Fruit fly (Drosophila melanogaster) whole organism, embryonic: ENCODE measurements around the gene Ada1-1.

ENCODE experiments used
- CG1024 ChIP-seq: fragments of 200-800 bp; sonication (Bioruptor generic); IDR thresholded peaks from 2 replicates; pipeline ENCODE4 v1.3.6; 2022; ENCODE audit warnings: missing biosample characterization, missing genetic modification characterization
- CG10274 ChIP-seq: fragments of 200-800 bp; sonication (Bioruptor generic); optimal IDR thresholded peaks from 3 replicates; lab custom pipeline; 2017; ENCODE audit warnings: missing biosample characterization, mild to moderate bottlenecking, missing genetic modification characterization
- CG10366 ChIP-seq: fragments of 200-800 bp; sonication (Bioruptor generic); IDR thresholded peaks from 2 replicates; pipeline ENCODE4 v1.3.6; 2022; ENCODE audit warnings: missing biosample characterization, missing genetic modification characterization
- CG10543 ChIP-seq: fragments of 200-800 bp; sonication (Bioruptor generic); optimal IDR thresholded peaks from 3 replicates; lab custom pipeline; 2017; ENCODE audit warnings: missing biosample characterization, mild to moderate bottlenecking, missing genetic modification characterization, moderate library complexity
- CG11085 ChIP-seq: fragments of 200-800 bp; sonication (Bioruptor generic); IDR thresholded peaks from 2 replicates; pipeline ENCODE4 v1.3.6; 2022; ENCODE audit warnings: missing biosample characterization, missing genetic modification characterization
- CG11398 ChIP-seq: fragments of 200-800 bp; sonication (Bioruptor generic); optimal IDR thresholded peaks from 2 replicates; lab custom pipeline; 2016; ENCODE audit warnings: missing biosample characterization, missing genetic modification characterization
- CG12155 ChIP-seq: fragments of 200-800 bp; sonication (Bioruptor generic); optimal IDR thresholded peaks from 3 replicates; lab custom pipeline; 2016; ENCODE audit warnings: missing biosample characterization, missing genetic modification characterization
- CG14050 ChIP-seq: fragments of 200-800 bp; sonication (Bioruptor generic); IDR thresholded peaks from 3 replicates; pipeline ENCODE4 v1.3.6; 2022; ENCODE audit warnings: missing biosample characterization, missing genetic modification characterization
- CG14710 ChIP-seq: fragments of 200-800 bp; sonication (Bioruptor generic); optimal IDR thresholded peaks from 3 replicates; lab custom pipeline; 2019; ENCODE audit warnings: missing biosample characterization, mild to moderate bottlenecking, missing genetic modification characterization, moderate library complexity
- CG15073 ChIP-seq: fragments of 200-800 bp; sonication (Bioruptor generic); optimal IDR thresholded peaks from 2 replicates; lab custom pipeline; 2016; ENCODE audit warnings: missing biosample characterization, missing genetic modification characterization
- CG1647 ChIP-seq: fragments of 200-800 bp; sonication (Bioruptor generic); optimal IDR thresholded peaks from 3 replicates; lab custom pipeline; 2016; ENCODE audit warnings: missing biosample characterization, missing genetic modification characterization
- CG17359 ChIP-seq: fragments of 200-800 bp; sonication (Bioruptor generic); optimal IDR thresholded peaks from 3 replicates; lab custom pipeline; 2018; ENCODE audit warnings: missing biosample characterization, mild to moderate bottlenecking, missing genetic modification characterization, moderate library complexity
- CG18476 ChIP-seq: fragments of 200-800 bp; sonication (Bioruptor generic); optimal IDR thresholded peaks from 2 replicates; lab custom pipeline; 2016; ENCODE audit warnings: missing biosample characterization, mild to moderate bottlenecking, missing genetic modification characterization
- CG30403 ChIP-seq: fragments of 200-800 bp; sonication (Bioruptor generic); optimal IDR thresholded peaks from 3 replicates; lab custom pipeline; 2016; ENCODE audit warnings: missing biosample characterization, missing genetic modification characterization
- CG3163 ChIP-seq: fragments of 200-800 bp; sonication (Bioruptor generic); optimal IDR thresholded peaks from 3 replicates; lab custom pipeline; 2016; ENCODE audit warnings: missing biosample characterization, missing genetic modification characterization
- CG32767 ChIP-seq: fragments of 200-800 bp; sonication (Bioruptor generic); IDR thresholded peaks from 2 replicates; pipeline ENCODE4 v1.3.6; 2022; ENCODE audit warnings: missing biosample characterization, missing genetic modification characterization
- CG3281 ChIP-seq: fragments of 200-800 bp; sonication (Bioruptor generic); optimal IDR thresholded peaks from 3 replicates; lab custom pipeline; 2017; ENCODE audit warnings: missing biosample characterization, mild to moderate bottlenecking, missing genetic modification characterization
- CG34224 ChIP-seq: fragments of 200-800 bp; sonication (Bioruptor generic); IDR thresholded peaks from 3 replicates; pipeline ENCODE4 v1.3.6; 2022; ENCODE audit warnings: missing biosample characterization, missing genetic modification characterization; ENCODE audit not compliant: partially characterized antibody
- CG3838 ChIP-seq: fragments of 200-800 bp; sonication (Bioruptor generic); optimal IDR thresholded peaks from 3 replicates; lab custom pipeline; 2016; ENCODE audit warnings: missing biosample characterization, missing genetic modification characterization
- CG42726 ChIP-seq: fragments of 200-800 bp; sonication (Bioruptor generic); IDR thresholded peaks from 2 replicates; pipeline ENCODE4 v1.3.6; 2022; ENCODE audit warnings: missing biosample characterization, missing genetic modification characterization; ENCODE audit not compliant: partially characterized antibody
- CG4424 ChIP-seq: fragments of 200-800 bp; sonication (Bioruptor generic); optimal IDR thresholded peaks from 3 replicates; lab custom pipeline; 2016; ENCODE audit warnings: missing biosample characterization, missing genetic modification characterization
- CG6683 ChIP-seq: fragments of 200-800 bp; sonication (Bioruptor generic); optimal IDR thresholded peaks from 2 replicates; lab custom pipeline; 2017; ENCODE audit warnings: missing biosample characterization, mild to moderate bottlenecking, missing genetic modification characterization, missing genetic modification reagents
- CG7372 ChIP-seq: fragments of 200-800 bp; sonication (Bioruptor generic); IDR thresholded peaks from 2 replicates; pipeline ENCODE4 v1.3.6; 2022; ENCODE audit warnings: missing biosample characterization, missing genetic modification characterization
- CG8944 ChIP-seq: fragments of 200-800 bp; sonication (Bioruptor generic); optimal IDR thresholded peaks from 3 replicates; lab custom pipeline; 2016; ENCODE audit warnings: missing biosample characterization, missing genetic modification characterization
- CG9215 ChIP-seq: fragments of 200-800 bp; sonication (Bioruptor generic); IDR thresholded peaks from 2 replicates; pipeline ENCODE4 v1.3.6; 2022; ENCODE audit warnings: missing biosample characterization, missing genetic modification characterization
- CG9727 ChIP-seq: fragments of 200-800 bp; sonication (Bioruptor generic); optimal IDR thresholded peaks from 3 replicates; lab custom pipeline; 2017; ENCODE audit warnings: missing biosample characterization, mild to moderate bottlenecking, missing genetic modification characterization
- CHES-1-like ChIP-seq: fragments of 200-800 bp; sonication (Bioruptor generic); optimal IDR thresholded peaks from 2 replicates; lab custom pipeline; 2016; ENCODE audit warnings: missing biosample characterization, missing genetic modification characterization
- Chrac-16 ChIP-seq: fragments of 200-800 bp; sonication (Bioruptor generic); optimal IDR thresholded peaks from 3 replicates; lab custom pipeline; 2016; ENCODE audit warnings: missing biosample characterization, missing genetic modification characterization
- E2f1 ChIP-seq: fragments of 200-800 bp; sonication (Bioruptor generic); IDR thresholded peaks from 2 replicates; pipeline ENCODE4 v1.3.6; 2022; ENCODE audit warnings: missing biosample characterization, missing genetic modification characterization
- ERR ChIP-seq: fragments of 200-800 bp; sonication (Bioruptor generic); optimal IDR thresholded peaks from 2 replicates; lab custom pipeline; 2016; ENCODE audit warnings: missing biosample characterization, missing genetic modification characterization
- Fer2 ChIP-seq: fragments of 200-800 bp; sonication (Bioruptor generic); optimal IDR thresholded peaks from 2 replicates; lab custom pipeline; 2018; ENCODE audit warnings: missing biosample characterization, mild to moderate bottlenecking, missing genetic modification characterization, moderate library complexity
- H2.0 ChIP-seq: fragments of 200-800 bp; sonication (Bioruptor generic); IDR thresholded peaks from 2 replicates; pipeline ENCODE4 v1.3.6; 2022; ENCODE audit warnings: missing biosample characterization, missing genetic modification characterization
- Hr39 ChIP-seq: fragments of >200 bp; optimal IDR thresholded peaks from 2 replicates; lab custom pipeline; 2017
- Kr ChIP-seq: fragments of 200-800 bp; sonication (Bioruptor generic); optimal IDR thresholded peaks from 2 replicates; lab custom pipeline; 2017; ENCODE audit warnings: missing biosample characterization, mild to moderate bottlenecking, missing genetic modification characterization
- Lpt ChIP-seq: fragments of >200 bp; optimal IDR thresholded peaks from 2 replicates; lab custom pipeline; 2018; ENCODE audit warnings: missing biosample characterization, missing genetic modification characterization
- MTF-1 ChIP-seq: fragments of 200-800 bp; sonication (Bioruptor generic); optimal IDR thresholded peaks from 2 replicates; lab custom pipeline; 2018; ENCODE audit warnings: missing biosample characterization, mild to moderate bottlenecking, missing genetic modification characterization, borderline replicate concordance
- Myb ChIP-seq: fragments of 200-800 bp; sonication (Bioruptor generic); optimal IDR thresholded peaks from 2 replicates; lab custom pipeline; 2016; ENCODE audit warnings: missing biosample characterization, missing genetic modification characterization
- Oaz ChIP-seq: fragments of 200-800 bp; sonication (Bioruptor generic); IDR thresholded peaks from 2 replicates; pipeline ENCODE4 v1.3.6; 2022; ENCODE audit warnings: missing biosample characterization, missing genetic modification characterization
- ac ChIP-seq: fragments of 200-800 bp; sonication (Bioruptor generic); optimal IDR thresholded peaks from 3 replicates; lab custom pipeline; 2017; ENCODE audit warnings: missing biosample characterization, mild to moderate bottlenecking, missing genetic modification characterization
- amos ChIP-seq: fragments of 200-800 bp; sonication (Bioruptor generic); IDR thresholded peaks from 2 replicates; pipeline ENCODE4 v1.3.6; 2022; ENCODE audit warnings: missing biosample characterization, missing genetic modification characterization; ENCODE audit not compliant: partially characterized antibody
- ap ChIP-seq: fragments of 200-800 bp; sonication (Bioruptor generic); IDR thresholded peaks from 2 replicates; pipeline ENCODE4 v1.3.6; 2022; ENCODE audit warnings: missing biosample characterization, missing genetic modification characterization
- ase ChIP-seq: fragments of 200-800 bp; sonication (Bioruptor generic); IDR thresholded peaks from 3 replicates; pipeline ENCODE4 v1.3.6; 2022; ENCODE audit warnings: missing biosample characterization, missing genetic modification characterization
- caup ChIP-seq: fragments of 200-800 bp; sonication (Bioruptor generic); optimal IDR thresholded peaks from 3 replicates; lab custom pipeline; 2017; ENCODE audit warnings: missing biosample characterization, mild to moderate bottlenecking, missing genetic modification characterization, moderate library complexity; ENCODE audit not compliant: severe bottlenecking
- insv ChIP-seq, 2 experiments: fragments of 200-800 bp; sonication (Bioruptor generic); optimal IDR thresholded peaks; 3 replicates each; lab custom pipeline; 2016 to 2018; ENCODE audit warnings: missing biosample characterization in 2 of 2, missing genetic modification characterization in 2 of 2
- inv ChIP-seq: fragments of 200-800 bp; sonication (Bioruptor generic); IDR thresholded peaks from 2 replicates; pipeline ENCODE4 v1.3.6; 2022; ENCODE audit warnings: missing biosample characterization, missing genetic modification characterization; ENCODE audit not compliant: partially characterized antibody
- otp ChIP-seq: fragments of 200-800 bp; sonication (Bioruptor generic); IDR thresholded peaks from 3 replicates; pipeline ENCODE4, ENCODE4 v1.3.6; 2022; ENCODE audit warnings: missing biosample characterization, missing genetic modification characterization
- pum ChIP-seq: fragments of 200-800 bp; sonication (Bioruptor generic); optimal IDR thresholded peaks from 2 replicates; lab custom pipeline; 2016; ENCODE audit warnings: missing biosample characterization, missing genetic modification characterization
- run ChIP-seq: fragments of 200-800 bp; sonication (Bioruptor generic); optimal IDR thresholded peaks from 3 replicates; lab custom pipeline; 2018; ENCODE audit warnings: missing biosample characterization, mild to moderate bottlenecking, missing genetic modification characterization
- shn ChIP-seq: fragments of 200-800 bp; sonication (Bioruptor generic); optimal IDR thresholded peaks from 3 replicates; lab custom pipeline; 2016; ENCODE audit warnings: missing biosample characterization, missing genetic modification characterization
- vvl ChIP-seq: fragments of 200-800 bp; sonication (Bioruptor generic); IDR thresholded peaks from 2 replicates; pipeline ENCODE4 v1.3.6; 2022; ENCODE audit warnings: missing biosample characterization, missing genetic modification characterization

Ada1-1 gene

dm6 chr2L:12010877-12011666, 14.5 kb downstream of the Ada1-1 start (continued):
- TF ChIP-seq H2.0 (no peak), CG3163 (GFP tag; lab: Kevin White, UChicago) (no peak), CG7372 (no peak), ase (no peak), CG8944 (GFP tag; lab: Kevin White, UChicago) (peak; percentile 59), CG14710 (tag; lab: Kevin White, UChicago) (peak; percentile 86), caup (GFP tag; lab: Kevin White, UChicago) (peak; percentile 86), CG11398 (GFP tag; lab: Kevin White, UChicago) (peak; percentile 56), CG6683 (GFP tag; lab: Kevin White, UChicago) (peak; percentile 83), CG1647 (peak; percentile 80), pum (GFP tag; lab: Kevin White, UChicago) (peak; percentile 67), shn (peak; percentile 78), CG10274 (peak; percentile 76), CG10543 (peak; percentile 93), CG3838 (GFP tag; lab: Kevin White, UChicago) (peak; percentile 17), inv (GFP tag; lab: Robert Waterston, UW) (no peak), CG12155 (peak; percentile 85), run (tag; lab: Kevin White, UChicago) (peak; percentile 27), CG18476 (GFP tag; lab: Kevin White, UChicago) (peak; percentile 87), CG3281 (GFP tag; lab: Kevin White, UChicago) (peak; percentile 96), CG14050 (GFP tag; lab: Robert Waterston, UW) (no peak), CG15073 (peak; percentile 36), MTF-1 (peak; percentile 52), CG11085 (GFP tag; lab: Robert Waterston, UW) (no peak), insv (GFP tag; optimal IDR thresholded peaks at IDR 0.05; lab: Kevin White, UChicago) (peak; percentile 0 to 57), vvl (GFP tag; lab: Robert Waterston, UW) (no peak), Fer2 (peak; percentile 92), Hr39 (no peak), Myb (peak; percentile 20), Kr (GFP tag; lab: Kevin White, UChicago) (no peak), CG34224 (GFP tag; lab: Robert Waterston, UW) (no peak), ac (GFP tag; lab: Kevin White, UChicago) (peak; percentile 51), amos (GFP tag; lab: Robert Waterston, UW) (no peak), CG9215 (GFP tag; lab: Robert Waterston, UW) (no peak), ap (GFP tag; lab: Robert Waterston, UW) (no peak), CG9727 (peak; percentile 92), CG4424 (peak; percentile 89), Lpt (GFP tag; lab: Kevin White, UChicago) (no peak), Oaz (no peak), otp (GFP tag; lab: Robert Waterston, UW) (no peak), CG1024 (GFP tag; lab: Robert Waterston, UW) (no peak), CG10366 (no peak), CHES-1-like (GFP tag; lab: Kevin White, UChicago) (peak; percentile 33), CG30403 (GFP tag; lab: Kevin White, UChicago) (peak; percentile 94), CG42726 (no peak), Chrac-16 (GFP tag; lab: Kevin White, UChicago) (peak; percentile 89), CG32767 (GFP tag; lab: Robert Waterston, UW) (no peak), ERR (GFP tag; lab: Kevin White, UChicago) (no peak), CG17359 (peak; percentile 84), E2f1 (GFP tag; lab: Robert Waterston, UW) (no peak)
